Fruit fly (Drosophila melanogaster) whole organism, prepupa: ENCODE results near the gene Hira.

Experiments
- Blimp-1 ChIP-seq: fragments of 200-800 bp; sonication (Bioruptor generic); optimal IDR thresholded peaks from 3 replicates; lab custom pipeline; 2017; ENCODE audit warnings: missing biosample characterization, missing genetic modification characterization, mild to moderate bottlenecking, moderate library complexity, missing genetic modification reagents
- CG10631 ChIP-seq: fragments of 200-800 bp; sonication (Bioruptor generic); optimal IDR thresholded peaks from 2 replicates; lab custom pipeline; 2016; ENCODE audit warnings: missing biosample characterization, missing genetic modification characterization
- CG11762 ChIP-seq: fragments of 200-800 bp; sonication (Bioruptor generic); optimal IDR thresholded peaks from 3 replicates; lab custom pipeline; 2016; ENCODE audit warnings: missing biosample characterization, missing genetic modification characterization; ENCODE audit not compliant: insufficient read depth
- CG11902 ChIP-seq: fragments of 200-800 bp; sonication (Bioruptor generic); optimal IDR thresholded peaks from 3 replicates; lab custom pipeline; 2016; ENCODE audit warnings: missing biosample characterization, missing genetic modification characterization
- CG15336 ChIP-seq: fragments of 200-800 bp; sonication (Bioruptor generic); IDR thresholded peaks from 2 replicates; pipeline ENCODE4 v1.3.6; 2022; ENCODE audit warnings: missing biosample characterization, missing genetic modification characterization
- CG1621 ChIP-seq: fragments of 200-800 bp; sonication (Bioruptor generic); optimal IDR thresholded peaks from 3 replicates; lab custom pipeline; 2018; ENCODE audit warnings: missing biosample characterization, mild to moderate bottlenecking, missing genetic modification characterization
- CG3032 ChIP-seq: fragments of 200-800 bp; optimal IDR thresholded peaks from 2 replicates; lab custom pipeline; 2019; ENCODE audit warnings: missing biosample characterization, mild to moderate bottlenecking, missing genetic modification characterization, moderate library complexity
- CG31627 ChIP-seq: fragments of 200-800 bp; sonication (Bioruptor generic); optimal IDR thresholded peaks from 3 replicates; lab custom pipeline; 2016; ENCODE audit warnings: missing biosample characterization, missing genetic modification characterization
- CG34406 ChIP-seq: fragments of 200-800 bp; sonication (Bioruptor generic); optimal IDR thresholded peaks from 3 replicates; lab custom pipeline; 2016; ENCODE audit warnings: missing biosample characterization, missing genetic modification characterization
- CG4318 ChIP-seq: fragments of 200-800 bp; sonication (Bioruptor generic); optimal IDR thresholded peaks from 3 replicates; lab custom pipeline; 2017; ENCODE audit warnings: missing biosample characterization, mild to moderate bottlenecking, missing genetic modification characterization
- CG6163 ChIP-seq: fragments of 200-800 bp; sonication (Bioruptor generic); IDR thresholded peaks from 3 replicates; pipeline ENCODE4 v1.3.6; 2022; ENCODE audit warnings: missing biosample characterization, missing genetic modification characterization
- CG6276 ChIP-seq: fragments of 200-800 bp; sonication (Bioruptor generic); optimal IDR thresholded peaks from 2 replicates; lab custom pipeline; 2017; ENCODE audit warnings: missing biosample characterization, mild to moderate bottlenecking, missing genetic modification characterization
- CG6792 ChIP-seq: fragments of 200-800 bp; sonication (Bioruptor generic); optimal IDR thresholded peaks from 3 replicates; lab custom pipeline; 2016; ENCODE audit warnings: missing biosample characterization, missing genetic modification characterization
- CG6808 ChIP-seq: fragments of 200-800 bp; sonication (Bioruptor generic); optimal IDR thresholded peaks from 3 replicates; lab custom pipeline; 2017; ENCODE audit warnings: missing biosample characterization, missing genetic modification characterization, mild to moderate bottlenecking, moderate library complexity, missing genetic modification reagents
- CG6854 ChIP-seq: fragments of 200-800 bp; sonication (Bioruptor generic); optimal IDR thresholded peaks from 2 replicates; lab custom pipeline; 2017; ENCODE audit warnings: missing biosample characterization, mild to moderate bottlenecking, missing genetic modification characterization
- CG8119 ChIP-seq: fragments of 200-800 bp; sonication (Bioruptor generic); IDR thresholded peaks from 3 replicates; pipeline ENCODE4 v1.3.6; 2022; ENCODE audit warnings: missing biosample characterization, missing genetic modification characterization
- CG8319 ChIP-seq: fragments of 200-800 bp; sonication (Bioruptor generic); optimal IDR thresholded peaks from 3 replicates; lab custom pipeline; 2016; ENCODE audit warnings: missing biosample characterization, missing genetic modification characterization
- CG8632 ChIP-seq: fragments of 200-800 bp; sonication (Bioruptor generic); optimal IDR thresholded peaks from 3 replicates; lab custom pipeline; 2016; ENCODE audit warnings: missing biosample characterization, missing genetic modification characterization
- CG9139 ChIP-seq: fragments of 200-800 bp; sonication (Bioruptor generic); optimal IDR thresholded peaks from 3 replicates; lab custom pipeline; 2017; ENCODE audit warnings: missing biosample characterization, mild to moderate bottlenecking, missing genetic modification characterization
- Eip75B ChIP-seq: fragments of 200-800 bp; sonication (Bioruptor generic); optimal IDR thresholded peaks from 3 replicates; lab custom pipeline; 2016; ENCODE audit warnings: missing biosample characterization, missing genetic modification characterization
- Ets21C ChIP-seq: fragments of 200-800 bp; sonication (Bioruptor generic); optimal IDR thresholded peaks from 3 replicates; lab custom pipeline; 2016; ENCODE audit warnings: missing biosample characterization, missing genetic modification characterization
- Ets96B ChIP-seq: fragments of 200-800 bp; optimal IDR thresholded peaks from 2 replicates; lab custom pipeline; 2019; ENCODE audit warnings: missing biosample characterization, mild to moderate bottlenecking, missing genetic modification characterization, moderate library complexity
- Gug ChIP-seq: fragments of 200-800 bp; sonication (Bioruptor generic); IDR thresholded peaks from 2 replicates; pipeline ENCODE4 v1.3.6; 2022; ENCODE audit warnings: missing biosample characterization, missing genetic modification characterization
- Hr38 ChIP-seq: sonication (Bioruptor generic); optimal IDR thresholded peaks from 2 replicates; lab custom pipeline; 2016; ENCODE audit warnings: missing biosample characterization, missing genetic modification characterization
- Hr39 ChIP-seq: fragments of 200-800 bp; sonication (Bioruptor generic); optimal IDR thresholded peaks from 2 replicates; lab custom pipeline; 2016; ENCODE audit warnings: missing biosample characterization, missing genetic modification characterization
- Hr4 ChIP-seq: fragments of 200-800 bp; sonication (Bioruptor generic); optimal IDR thresholded peaks from 3 replicates; lab custom pipeline; 2016; ENCODE audit warnings: missing biosample characterization, missing genetic modification characterization
- Lpt ChIP-seq: fragments of 200-800 bp; sonication (Bioruptor generic); optimal IDR thresholded peaks from 3 replicates; lab custom pipeline; 2016; ENCODE audit warnings: missing biosample characterization, missing genetic modification characterization
- Met ChIP-seq: fragments of 200-800 bp; sonication (Bioruptor generic); optimal IDR thresholded peaks from 3 replicates; lab custom pipeline; 2016; ENCODE audit warnings: missing biosample characterization, missing genetic modification characterization
- OdsH ChIP-seq: fragments of 200-800 bp; sonication (Bioruptor generic); optimal IDR thresholded peaks from 3 replicates; lab custom pipeline; 2016; ENCODE audit warnings: missing biosample characterization, missing genetic modification characterization
- Smox ChIP-seq: fragments of 200-800 bp; sonication (Bioruptor generic); optimal IDR thresholded peaks from 3 replicates; lab custom pipeline; 2016; ENCODE audit warnings: missing biosample characterization, missing genetic modification characterization
- Sox102F ChIP-seq: fragments of 200-800 bp; sonication (Bioruptor generic); optimal IDR thresholded peaks from 2 replicates; lab custom pipeline; 2016; ENCODE audit warnings: missing biosample characterization, mild to moderate bottlenecking, missing genetic modification characterization
- Sox14 ChIP-seq: fragments of 200-800 bp; sonication (Bioruptor generic); optimal IDR thresholded peaks from 3 replicates; lab custom pipeline; 2016; ENCODE audit warnings: missing biosample characterization, missing genetic modification characterization
- Sox15 ChIP-seq: fragments of 200-800 bp; sonication (Bioruptor generic); optimal IDR thresholded peaks from 3 replicates; lab custom pipeline; 2016; ENCODE audit warnings: missing biosample characterization, missing genetic modification characterization
- achi ChIP-seq: fragments of 200-800 bp; sonication (Bioruptor generic); optimal IDR thresholded peaks from 3 replicates; lab custom pipeline; 2016; ENCODE audit warnings: missing biosample characterization, missing genetic modification characterization
- acj6 ChIP-seq: fragments of 200-800 bp; sonication (Bioruptor generic); optimal IDR thresholded peaks from 3 replicates; lab custom pipeline; 2016; ENCODE audit warnings: missing biosample characterization, missing genetic modification characterization
- cyc ChIP-seq: fragments of 200-800 bp; sonication (Bioruptor generic); optimal IDR thresholded peaks from 3 replicates; lab custom pipeline; 2016; ENCODE audit warnings: missing biosample characterization, missing genetic modification characterization
- dac ChIP-seq: fragments of 200-800 bp; sonication (Bioruptor generic); optimal IDR thresholded peaks from 2 replicates; lab custom pipeline; 2017; ENCODE audit warnings: missing biosample characterization, mild to moderate bottlenecking, missing genetic modification characterization
- dsx ChIP-seq: fragments of 200-800 bp; optimal IDR thresholded peaks from 3 replicates; lab custom pipeline; 2019; ENCODE audit warnings: missing biosample characterization, mild to moderate bottlenecking, missing genetic modification characterization, moderate library complexity; ENCODE audit not compliant: poor library complexity, severe bottlenecking
- eg ChIP-seq: fragments of 200-800 bp; sonication (Bioruptor generic); IDR thresholded peaks from 3 replicates; pipeline ENCODE4 v1.3.6; 2022; ENCODE audit warnings: missing biosample characterization, missing genetic modification characterization
- esn ChIP-seq: fragments of 200-800 bp; sonication (Bioruptor generic); optimal IDR thresholded peaks from 2 replicates; lab custom pipeline; 2016; ENCODE audit warnings: missing biosample characterization, mild to moderate bottlenecking, missing genetic modification characterization, moderate library complexity
- fd59A ChIP-seq: fragments of 200-800 bp; sonication (Bioruptor generic); optimal IDR thresholded peaks from 2 replicates; lab custom pipeline; 2017; ENCODE audit warnings: missing biosample characterization, mild to moderate bottlenecking, missing genetic modification characterization, missing genetic modification reagents
- fd85E ChIP-seq: fragments of 200-800 bp; sonication (Bioruptor generic); optimal IDR thresholded peaks from 3 replicates; lab custom pipeline; 2016; ENCODE audit warnings: missing biosample characterization, missing genetic modification characterization
- fkh ChIP-seq: fragments of 200-800 bp; sonication (Bioruptor generic); optimal IDR thresholded peaks from 3 replicates; lab custom pipeline; 2017; ENCODE audit warnings: missing biosample characterization, mild to moderate bottlenecking, missing genetic modification characterization, moderate library complexity
- lz ChIP-seq: fragments of 200-800 bp; sonication (Bioruptor generic); optimal IDR thresholded peaks from 3 replicates; lab custom pipeline; 2016; ENCODE audit warnings: missing biosample characterization, missing genetic modification characterization
- net ChIP-seq: fragments of 200-800 bp; sonication (Bioruptor generic); optimal IDR thresholded peaks from 3 replicates; lab custom pipeline; 2016; ENCODE audit warnings: missing biosample characterization, missing genetic modification characterization
- pdm3 ChIP-seq: fragments of 200-800 bp; sonication (Bioruptor generic); optimal IDR thresholded peaks from 3 replicates; lab custom pipeline; 2016; ENCODE audit warnings: missing biosample characterization, missing genetic modification characterization
- spab ChIP-seq: fragments of 200-800 bp; sonication (Bioruptor generic); optimal IDR thresholded peaks from 2 replicates; lab custom pipeline; 2017; ENCODE audit warnings: missing biosample characterization, mild to moderate bottlenecking, missing genetic modification characterization, missing genetic modification reagents
- ss ChIP-seq, 2 experiments: fragments of 200-800 bp; sonication (Bioruptor generic); optimal IDR thresholded peaks; 2 replicates in 1 of 2; 3 replicates in 1 of 2; lab custom pipeline; 2017 to 2018; ENCODE audit warnings: mild to moderate bottlenecking in 2 of 2, missing biosample characterization in 2 of 2, missing genetic modification characterization in 2 of 2, moderate library complexity in 1 of 2
- svp ChIP-seq: fragments of 200-800 bp; sonication (Bioruptor generic); peaks from one replicate; lab custom pipeline; 2016; ENCODE audit warnings: missing biosample characterization, missing genetic modification characterization
- topi ChIP-seq: fragments of 200-800 bp; sonication (Bioruptor generic); optimal IDR thresholded peaks from 3 replicates; lab custom pipeline; 2016; ENCODE audit warnings: missing biosample characterization, missing genetic modification characterization

Gene Hira

DNA sequence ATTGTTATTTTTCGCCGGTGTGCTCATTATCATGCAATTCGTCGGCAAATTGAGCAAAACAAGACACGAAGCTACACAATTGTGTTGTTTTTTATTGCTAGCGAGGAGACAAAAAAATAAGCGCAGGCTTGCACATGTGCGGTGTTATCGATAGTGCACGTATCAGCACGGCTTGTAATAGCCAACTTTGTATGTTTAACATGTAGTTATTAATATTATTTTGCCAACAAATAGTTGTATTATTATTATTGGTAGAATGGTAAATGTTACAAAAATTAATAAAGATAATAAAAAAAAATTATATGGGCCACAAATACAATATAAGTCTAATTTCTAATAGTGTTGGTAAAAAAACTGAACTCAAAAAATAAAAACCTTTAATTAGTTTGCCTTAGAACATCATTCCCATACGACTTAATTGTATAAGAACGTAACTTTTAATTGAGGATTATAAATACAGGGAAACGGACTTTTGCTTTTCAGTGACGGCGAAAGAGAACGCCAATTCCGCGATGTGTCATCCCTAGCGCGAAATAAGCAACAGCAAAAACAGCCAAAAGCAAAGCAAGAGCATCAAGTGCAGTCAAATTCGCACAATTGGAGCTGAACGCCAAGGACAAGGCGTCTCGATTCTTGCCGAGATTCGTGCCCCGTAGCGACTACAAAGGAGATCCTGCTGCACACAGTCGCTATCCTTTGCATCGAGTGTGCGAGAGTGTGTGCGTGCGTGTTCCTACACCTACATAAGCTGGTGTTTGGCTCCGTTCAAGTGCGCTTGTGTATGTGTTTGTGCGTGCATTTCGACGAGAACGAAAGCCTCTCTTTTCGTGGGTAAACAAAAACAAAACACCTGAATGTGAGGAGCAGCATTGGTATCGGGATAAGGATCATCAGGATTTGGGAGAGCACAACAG, 6.6 kb downstream of the Hira start, which contains the start of the genes NELF-B and CG12155:
NELF-B (minus strand) TSS at position 111 of the 914 bp plus-strand sequence.
CG12155 (plus strand) TSS at position 505 of the 914 bp plus-strand sequence.
- TF ChIP-seq CG8119 (no peak; the same call in 2 of the 3 replicates), CG31627 (GFP tag; lab: Kevin White, UChicago) (peak; percentile 46), pdm3 (GFP tag; lab: Kevin White, UChicago) (no peak), Sox102F (no peak), Ets21C (GFP tag; lab: Kevin White, UChicago) (no peak), Ets96B (tag; lab: Kevin White, UChicago) (no peak), CG34406 (GFP tag; lab: Kevin White, UChicago) (peak; percentile 41), CG10631 (GFP tag; lab: Kevin White, UChicago) (peak; percentile 71), fkh (GFP tag; lab: Kevin White, UChicago) (peak; percentile 47), cyc (GFP tag; lab: Kevin White, UChicago) (peak; percentile 54), Eip75B (GFP tag; lab: Kevin White, UChicago) (no peak), ss (GFP tag; optimal IDR thresholded peaks at IDR 0.05; lab: Kevin White, UChicago) (no peak), Hr38 (GFP tag; lab: Kevin White, UChicago) (no peak), fd59A (GFP tag; lab: Kevin White, UChicago) (no peak), Hr39 (peak; percentile 37), topi (GFP tag; lab: Kevin White, UChicago) (no peak), Sox14 (GFP tag; lab: Kevin White, UChicago) (peak; percentile 52), eg (GFP tag; lab: Robert Waterston, UW) (peak; percentile 36; the same call in 1 of the 3 replicates), dac (peak; percentile 10), CG11902 (GFP tag; lab: Kevin White, UChicago) (peak; percentile 35), CG1621 (no peak), lz (GFP tag; lab: Kevin White, UChicago) (peak; percentile 60), Hr4 (GFP tag; lab: Kevin White, UChicago) (no peak), achi (no peak), Met (GFP tag; lab: Kevin White, UChicago) (no peak), OdsH (GFP tag; lab: Kevin White, UChicago) (no peak), CG4318 (GFP tag; lab: Kevin White, UChicago) (no peak), CG15336 (GFP tag; lab: Robert Waterston, UW) (no peak), dsx (GFP tag; lab: Kevin White, UChicago) (peak; percentile 69), spab (GFP tag; lab: Kevin White, UChicago) (no peak), Lpt (GFP tag; lab: Kevin White, UChicago) (no peak), CG9139 (GFP tag; lab: Kevin White, UChicago) (no peak), CG6276 (GFP tag; lab: Kevin White, UChicago) (no peak), CG6792 (no peak), Blimp-1 (GFP tag; lab: Kevin White, UChicago) (no peak), CG6163 (0 out of 3 replicates have a peak, but pooled peaks have one; percentile 26), acj6 (GFP tag; lab: Kevin White, UChicago) (no peak), Sox15 (GFP tag; lab: Kevin White, UChicago) (peak; percentile 15), fd85E (no peak), CG6854 (GFP tag; lab: Kevin White, UChicago) (no peak), svp (GFP tag; lab: Kevin White, UChicago) (peak; percentile 77), CG11762 (GFP tag; lab: Kevin White, UChicago) (no peak), esn (GFP tag; lab: Kevin White, UChicago) (peak; percentile 63), Gug (no peak), CG6808 (GFP tag; lab: Kevin White, UChicago) (no peak), Smox (GFP tag; lab: Kevin White, UChicago) (no peak), CG8319 (GFP tag; lab: Kevin White, UChicago) (peak; percentile 0), CG3032 (tag; lab: Kevin White, UChicago) (peak; percentile 55), CG8632 (peak; percentile 39), net (GFP tag; lab: Kevin White, UChicago) (no peak)
